Worm (Caenorhabditis elegans): ENCODE data around the gene C44B7.11.

DNA sequence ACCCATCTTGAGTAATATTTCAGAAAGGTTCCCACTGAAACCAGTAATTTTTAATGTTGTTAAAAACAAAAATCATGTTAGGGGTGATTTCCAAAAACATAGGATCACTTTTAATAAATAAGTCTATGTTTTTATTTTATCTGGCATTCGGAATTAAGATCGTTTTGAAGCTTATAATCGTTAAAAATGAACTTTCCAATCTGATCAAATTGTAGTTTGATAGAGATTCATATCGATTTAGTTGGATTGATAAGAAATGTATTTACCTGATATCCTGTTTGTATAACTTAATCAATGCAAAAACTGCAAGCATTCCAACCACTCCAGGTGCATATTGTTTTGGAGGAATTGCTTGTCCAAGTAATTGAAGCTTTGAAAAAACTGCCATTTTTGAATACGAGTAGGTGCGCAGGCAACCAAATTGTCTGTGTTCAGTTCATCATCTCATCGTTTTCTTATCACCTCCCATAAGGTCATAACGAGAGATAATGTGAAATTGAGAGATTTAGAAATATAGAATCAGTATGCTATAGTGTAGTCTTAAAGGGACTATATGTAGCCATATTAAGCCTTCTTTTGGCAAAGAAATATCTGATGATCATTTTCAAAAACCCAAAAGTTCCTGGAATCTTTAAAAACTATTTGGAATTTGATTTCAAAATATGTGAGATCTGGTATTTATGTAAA, 9.9 kb downstream of the C44B7.11 start, which contains the start of gene pmp-2:
- TF ChIP-seq nhr-21 (tag; optimal IDR thresholded peaks at IDR 0.05) (no peak), unc-62 (GFP tag; optimal IDR thresholded peaks at IDR 0.05) (no peak), lin-11 (tag; optimal IDR thresholded peaks at IDR 0.05) (no peak), ztf-11 (tag; optimal IDR thresholded peaks at IDR 0.05) (no peak), R02D3.7 (tag; optimal IDR thresholded peaks at IDR 0.05) (no peak), unc-55 (GFP tag; optimal IDR thresholded peaks at IDR 0.05) (no peak), nhr-23 (tag; optimal IDR thresholded peaks at IDR 0.05) (no peak), C34F6.9 (tag; optimal IDR thresholded peaks at IDR 0.05) (no peak), mbf-1 (tag; optimal IDR thresholded peaks at IDR 0.05) (no peak), egl-27 (tag; optimal IDR thresholded peaks at IDR 0.05) (no peak)
